Fruit fly (Drosophila melanogaster) whole organism, pupa: ENCODE results near the gene CG43127.

ENCODE experiments used
- CG10348 ChIP-seq: fragments of 200-800 bp; sonication (Bioruptor generic); IDR thresholded peaks from 2 replicates; pipeline ENCODE4 v1.3.6; 2022; ENCODE audit warnings: missing biosample characterization, missing genetic modification characterization
- CG12605 ChIP-seq: fragments of 200-800 bp; sonication (Bioruptor generic); IDR thresholded peaks from 2 replicates; pipeline ENCODE4 v1.3.6; 2022; ENCODE audit warnings: missing biosample characterization, missing genetic modification characterization
- CG13204 ChIP-seq: fragments of 200-800 bp; sonication (Bioruptor generic); optimal IDR thresholded peaks from 2 replicates; lab custom pipeline; 2018; ENCODE audit warnings: missing biosample characterization, mild to moderate bottlenecking, missing genetic modification characterization, moderate library complexity
- CG14655 ChIP-seq: fragments of 200-800 bp; sonication (Bioruptor generic); optimal IDR thresholded peaks from 3 replicates; lab custom pipeline; 2017; ENCODE audit warnings: mild to moderate bottlenecking, missing biosample characterization, missing genetic modification reagents, missing genetic modification characterization
- CG15710 ChIP-seq: fragments of 200-800 bp; sonication (Bioruptor generic); optimal IDR thresholded peaks from 2 replicates; lab custom pipeline; 2018; ENCODE audit warnings: missing biosample characterization, mild to moderate bottlenecking, missing genetic modification characterization, moderate library complexity
- CG17806 ChIP-seq: fragments of 200-800 bp; sonication (Bioruptor generic); optimal IDR thresholded peaks from 2 replicates; lab custom pipeline; 2018; ENCODE audit warnings: missing biosample characterization, mild to moderate bottlenecking, missing genetic modification characterization, moderate library complexity
- CG32121 ChIP-seq: fragments of 200-800 bp; sonication (Bioruptor generic); IDR thresholded peaks from 2 replicates; pipeline ENCODE4 v1.3.6; 2022; ENCODE audit warnings: missing biosample characterization, missing genetic modification characterization
- CG34367 ChIP-seq: fragments of 200-800 bp; sonication (Bioruptor generic); optimal IDR thresholded peaks from 2 replicates; lab custom pipeline; 2018; ENCODE audit warnings: missing biosample characterization, mild to moderate bottlenecking, missing genetic modification characterization
- CG4496 ChIP-seq: fragments of 200-800 bp; sonication (Bioruptor generic); IDR thresholded peaks from 3 replicates; pipeline ENCODE4 v1.3.6; 2022; ENCODE audit warnings: missing biosample characterization, missing genetic modification characterization
- CG8159 ChIP-seq: fragments of 200-800 bp; sonication (Bioruptor generic); optimal IDR thresholded peaks from 3 replicates; lab custom pipeline; 2018; ENCODE audit warnings: missing biosample characterization, mild to moderate bottlenecking, missing genetic modification characterization, moderate library complexity
- CG9948 ChIP-seq: fragments of 200-800 bp; sonication (Bioruptor generic); optimal IDR thresholded peaks from 2 replicates; lab custom pipeline; 2018; ENCODE audit warnings: missing biosample characterization, mild to moderate bottlenecking, missing genetic modification characterization, moderate library complexity
- D1 ChIP-seq: fragments of 200-800 bp; sonication (Bioruptor generic); optimal IDR thresholded peaks from 2 replicates; lab custom pipeline; 2018; ENCODE audit warnings: missing biosample characterization, mild to moderate bottlenecking, missing genetic modification characterization, moderate library complexity
- EcR ChIP-seq: fragments of 200-800 bp; sonication (Bioruptor generic); optimal IDR thresholded peaks from 3 replicates; lab custom pipeline; 2019; ENCODE audit warnings: missing biosample characterization, missing genetic modification characterization, mild to moderate bottlenecking, moderate library complexity, missing genetic modification reagents
- Ets98B ChIP-seq: fragments of 200-800 bp; sonication (Bioruptor generic); IDR thresholded peaks from 2 replicates; pipeline ENCODE4 v1.3.6; 2022; ENCODE audit warnings: missing biosample characterization, missing genetic modification characterization
- Pif1A ChIP-seq: fragments of 200-800 bp; sonication (Bioruptor generic); optimal IDR thresholded peaks from 3 replicates; lab custom pipeline; 2016; ENCODE audit warnings: missing biosample characterization, missing genetic modification characterization
- Pif1B ChIP-seq: fragments of 200-800 bp; sonication (Bioruptor generic); optimal IDR thresholded peaks from 3 replicates; lab custom pipeline; 2016; ENCODE audit warnings: missing biosample characterization, missing genetic modification characterization
- Snoo ChIP-seq: fragments of 200-800 bp; sonication (Bioruptor generic); optimal IDR thresholded peaks from 3 replicates; lab custom pipeline; 2017; ENCODE audit warnings: missing biosample characterization, mild to moderate bottlenecking, missing genetic modification characterization, inconsistent platforms
- fd96Ca ChIP-seq: fragments of 200-800 bp; sonication (Bioruptor generic); IDR thresholded peaks from 3 replicates; pipeline ENCODE4 v1.3.6; 2022; ENCODE audit warnings: missing biosample characterization, missing genetic modification characterization
- gl ChIP-seq: fragments of 200-800 bp; sonication (Bioruptor generic); optimal IDR thresholded peaks from 2 replicates; lab custom pipeline; 2018; ENCODE audit warnings: missing biosample characterization, mild to moderate bottlenecking, missing genetic modification characterization
- rn ChIP-seq: fragments of 200-800 bp; sonication (Bioruptor generic); IDR thresholded peaks from 2 replicates; pipeline ENCODE4 v1.3.6; 2022; ENCODE audit warnings: missing biosample characterization, missing genetic modification characterization

CG43127 gene

dm6 chr3L:10623476-10623875 lies 1.9 kb downstream of the CG43127 start, which contains the start of gene CG42521:
Gene CG42521, minus strand, starts transcription at chr3L:10623576.
- no peak for TF ChIP-seq CG4496 (GFP tag; lab: Robert Waterston, UW)
- no peak for TF ChIP-seq D1
- TF ChIP-seq CG15710 (tag; lab: Kevin White, UChicago), result no peak
- no peak for TF ChIP-seq CG10348 (GFP tag; lab: Robert Waterston, UW)
- no peak for TF ChIP-seq CG14655 (GFP tag; lab: Kevin White, UChicago)
- no peak for TF ChIP-seq CG12605 (GFP tag; lab: Robert Waterston, UW)
- TF ChIP-seq CG13204 (GFP tag; lab: Kevin White, UChicago), result no peak
- no peak for TF ChIP-seq fd96Ca
- no peak for TF ChIP-seq rn (GFP tag; lab: Robert Waterston, UW)
- TF ChIP-seq CG32121, result no peak
- no peak for TF ChIP-seq EcR (GFP tag; lab: Kevin White, UChicago)
- no peak for TF ChIP-seq Pif1A (GFP tag; lab: Kevin White, UChicago)
- TF ChIP-seq gl (tag; lab: Kevin White, UChicago), result no peak
- no peak for TF ChIP-seq CG17806

dm6 chr3L:10599512-10599911 lies 25.9 kb downstream of the CG43127 start:
- TF ChIP-seq CG12605 (GFP tag; lab: Robert Waterston, UW), result no peak
- TF ChIP-seq Snoo, result no peak
- no peak for TF ChIP-seq Pif1B (GFP tag; lab: Kevin White, UChicago)

dm6 chr3L:10584965-10585364 lies 40.4 kb downstream of the CG43127 start:
- TF ChIP-seq EcR (GFP tag; lab: Kevin White, UChicago) (no peak), Ets98B (no peak), CG14655 (GFP tag; lab: Kevin White, UChicago) (no peak), CG13204 (GFP tag; lab: Kevin White, UChicago) (no peak), Pif1B (GFP tag; lab: Kevin White, UChicago) (no peak), CG32121 (no peak), CG10348 (GFP tag; lab: Robert Waterston, UW) (no peak)

- TF ChIP-seq rn (GFP tag; lab: Robert Waterston, UW), result no peak
- TF ChIP-seq EcR (GFP tag; lab: Kevin White, UChicago), result no peak
- no peak for TF ChIP-seq CG8159
- no peak for TF ChIP-seq Ets98B
- no peak for TF ChIP-seq CG4496 (GFP tag; lab: Robert Waterston, UW)
- TF ChIP-seq CG34367 (tag; lab: Kevin White, UChicago), result no peak
- TF ChIP-seq gl (tag; lab: Kevin White, UChicago), result no peak
- TF ChIP-seq fd96Ca, result no peak
- TF ChIP-seq CG10348 (GFP tag; lab: Robert Waterston, UW), result no peak
- TF ChIP-seq CG15710 (tag; lab: Kevin White, UChicago), result no peak
- no peak for TF ChIP-seq D1
- TF ChIP-seq CG12605 (GFP tag; lab: Robert Waterston, UW), result no peak
- no peak for TF ChIP-seq CG9948 (tag; lab: Kevin White, UChicago)
Measured at dm6 chr3L:10581688-10582288, 43.6 kb downstream of the CG43127 start.
